Worm (Caenorhabditis elegans): Measurements from ENCODE around the gene C36H8.1.

C36H8.1 gene

DNA sequence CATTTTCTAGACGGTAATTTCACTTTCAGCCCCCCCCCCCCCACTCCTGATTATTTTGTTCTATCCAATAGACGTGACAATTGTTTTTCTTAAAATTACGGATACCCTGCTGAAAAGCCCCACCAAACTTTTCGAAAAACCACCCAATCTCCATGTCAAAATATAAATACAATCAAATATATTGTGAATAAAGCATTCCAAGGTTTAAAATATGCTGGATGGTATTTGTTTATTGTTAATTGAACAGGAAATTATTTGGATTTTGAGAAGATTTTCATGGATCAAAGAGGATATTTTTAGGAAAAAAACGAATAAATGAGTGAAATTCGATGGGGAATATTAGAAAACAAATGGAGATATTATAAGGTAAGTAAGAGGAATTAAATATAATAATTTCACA, 40.8 kb downstream of the C36H8.1 start, which contains the start of gene C27D8.4:
Gene C27D8.4 (plus strand): TSS at position 301 of the 400 bp plus-strand sequence.
- TF ChIP-seq lsy-2 (tag; optimal IDR thresholded peaks at IDR 0.05) = no peak
- TF ChIP-seq F26F4.8 (GFP tag; conservative IDR thresholded peaks at IDR 0.05) = no peak
- TF ChIP-seq rbr-2 (tag; optimal IDR thresholded peaks at IDR 0.05) = no peak
- no peak for TF ChIP-seq madf-9 (GFP tag; conservative IDR thresholded peaks at IDR 0.05)
- no peak for TF ChIP-seq ces-1 (GFP tag; optimal IDR thresholded peaks at IDR 0.05)
- no peak for TF ChIP-seq Y105C5A.15 (GFP tag; IDR thresholded peaks at IDR 0.05)
- TF ChIP-seq F37D6.2 (tag; optimal IDR thresholded peaks at IDR 0.05) = no peak
- TF ChIP-seq gei-8 (GFP tag; optimal IDR thresholded peaks at IDR 0.05) = no peak
- no peak for TF ChIP-seq spr-3 (GFP tag; optimal IDR thresholded peaks at IDR 0.05)
- no peak for TF ChIP-seq lin-29 (GFP tag; IDR thresholded peaks at IDR 0.05)
- no peak for TF ChIP-seq daf-8 (GFP tag; IDR thresholded peaks at IDR 0.05)
- no peak for TF ChIP-seq D1046.2 (GFP tag; IDR thresholded peaks at IDR 0.05)
- TF ChIP-seq spr-1 (tag; optimal IDR thresholded peaks at IDR 0.05) = no peak
- TF ChIP-seq fos-1 (tag; optimal IDR thresholded peaks at IDR 0.05) = no peak

DNA sequence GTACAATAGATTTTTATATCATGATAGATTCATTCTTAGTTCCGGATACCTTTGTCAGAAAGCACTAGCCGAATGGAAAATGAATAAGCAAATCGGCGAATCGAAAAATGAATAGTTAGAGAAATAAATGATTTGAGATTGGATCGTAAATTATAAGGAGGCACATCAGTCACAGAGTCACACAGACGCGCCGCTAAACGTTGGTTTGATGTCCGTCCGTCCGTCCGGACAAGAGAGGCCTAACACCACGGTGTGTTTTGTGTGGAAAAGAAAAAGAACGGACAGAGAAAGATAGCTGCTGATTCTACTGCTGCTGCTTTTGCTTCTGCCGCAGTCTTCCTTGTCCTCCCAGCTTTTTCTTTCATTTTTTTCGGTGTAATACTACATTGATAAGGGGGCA, 43.7 kb downstream of the C36H8.1 start:
- TF ChIP-seq dmd-6 (GFP tag; IDR thresholded peaks at IDR 0.05) = 0 out of 2 replicates have a peak, but pooled peaks have one; percentile 6
- no peak for TF ChIP-seq saeg-2 (GFP tag; IDR thresholded peaks at IDR 0.05)
- peak; percentile 37 for TF ChIP-seq hlh-11 (tag; optimal IDR thresholded peaks at IDR 0.05)
- TF ChIP-seq duxl-1 (tag; optimal IDR thresholded peaks at IDR 0.05; ENCODE audit: poor library complexity) = no peak
- no peak for TF ChIP-seq nhr-42 (GFP tag; IDR thresholded peaks at IDR 0.05)
- peak; percentile 45 for TF ChIP-seq nhr-28 (tag; optimal IDR thresholded peaks at IDR 0.05)
- no peak for TF ChIP-seq jun-1 (tag; optimal IDR thresholded peaks at IDR 0.05)
- no peak for TF ChIP-seq dpl-1 (GFP tag; optimal IDR thresholded peaks at IDR 0.05)
- no peak for TF ChIP-seq lin-29 (GFP tag; IDR thresholded peaks at IDR 0.05)
- TF ChIP-seq daf-16 (GFP tag; optimal IDR thresholded peaks at IDR 0.05) = no peak
- TF ChIP-seq daf-16 (tag; optimal IDR thresholded peaks at IDR 0.05) = peak; percentile 40

DNA sequence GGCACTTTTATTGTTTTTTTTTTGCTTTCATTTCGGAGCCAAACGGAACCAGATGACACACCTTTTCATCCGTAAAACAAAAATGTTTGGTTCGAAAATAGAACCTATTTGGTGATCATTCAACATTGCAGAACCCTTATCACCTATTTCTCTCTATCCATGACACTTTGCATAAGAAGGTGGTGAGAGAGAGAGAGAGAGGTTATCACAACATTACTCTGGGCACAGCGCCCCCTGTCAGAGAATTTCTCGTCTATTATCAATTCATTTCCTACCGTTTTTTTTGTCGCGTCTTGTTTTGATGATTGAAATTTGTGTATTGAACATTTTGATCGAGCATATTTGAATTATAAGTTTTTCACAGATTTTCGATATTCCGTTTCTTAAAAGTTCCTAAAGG, 44.4 kb downstream of the C36H8.1 start:
- TF ChIP-seq mxl-2 (GFP tag; conservative IDR thresholded peaks at IDR 0.05) (no peak), unc-39 (tag; optimal IDR thresholded peaks at IDR 0.05) (no peak), dve-1 (tag; optimal IDR thresholded peaks at IDR 0.05; ENCODE audit: insufficient read depth) (no peak), ceh-44 (GFP tag; IDR thresholded peaks at IDR 0.05) (no peak), F10B5.3 (tag; optimal IDR thresholded peaks at IDR 0.05) (no peak), ctbp-1 (GFP tag; IDR thresholded peaks at IDR 0.05) (no peak), hlh-30 (tag; optimal IDR thresholded peaks at IDR 0.05; ENCODE audit: insufficient read depth) (no peak), mdt-29 (GFP tag; IDR thresholded peaks at IDR 0.05) (no peak), ceh-28 (tag; optimal IDR thresholded peaks at IDR 0.05) (no peak), snpc-4 (tag; optimal IDR thresholded peaks at IDR 0.05) (no peak), T20F7.1 (GFP tag; optimal IDR thresholded peaks at IDR 0.05) (no peak), dmd-9 (GFP tag; IDR thresholded peaks at IDR 0.05) (no peak), ztf-11 (tag; optimal IDR thresholded peaks at IDR 0.05) (no peak), ceh-20 (GFP tag; IDR thresholded peaks at IDR 0.05) (no peak), nhr-111 (GFP tag; optimal IDR thresholded peaks at IDR 0.05) (no peak), zfp-2 (tag; optimal IDR thresholded peaks at IDR 0.05) (no peak), pqm-1 (tag; optimal IDR thresholded peaks at IDR 0.05) (peak; percentile 60), nhr-41 (GFP tag; IDR thresholded peaks at IDR 0.05) (peak; percentile 69; the same call in 1 of the 2 replicates), dmd-6 (GFP tag; IDR thresholded peaks at IDR 0.05) (peak; percentile 46; the same call in 1 of the 2 replicates), tra-1 (GFP tag; IDR thresholded peaks at IDR 0.05) (0 out of 2 replicates have a peak, but pooled peaks have one; percentile 38), hlh-11 (tag; optimal IDR thresholded peaks at IDR 0.05) (peak; percentile 53), tag-97 (GFP tag; IDR thresholded peaks at IDR 0.05) (no peak), lsy-2 (tag; optimal IDR thresholded peaks at IDR 0.05) (no peak), Y105C5A.15 (GFP tag; IDR thresholded peaks at IDR 0.05) (no peak), daf-16 (GFP tag; optimal IDR thresholded peaks at IDR 0.05) (no peak), daf-16 (tag; optimal IDR thresholded peaks at IDR 0.05) (peak; percentile 73), nhr-28 (tag; optimal IDR thresholded peaks at IDR 0.05) (peak; percentile 61), mep-1 (tag; optimal IDR thresholded peaks at IDR 0.05) (no peak), ceh-32 (tag; optimal IDR thresholded peaks at IDR 0.05; ENCODE audit: poor library complexity) (no peak), egl-43 (GFP tag; IDR thresholded peaks at IDR 0.05) (no peak)
